Fruit fly (Drosophila melanogaster): ENCODE data around the gene Csl4.

DNA sequence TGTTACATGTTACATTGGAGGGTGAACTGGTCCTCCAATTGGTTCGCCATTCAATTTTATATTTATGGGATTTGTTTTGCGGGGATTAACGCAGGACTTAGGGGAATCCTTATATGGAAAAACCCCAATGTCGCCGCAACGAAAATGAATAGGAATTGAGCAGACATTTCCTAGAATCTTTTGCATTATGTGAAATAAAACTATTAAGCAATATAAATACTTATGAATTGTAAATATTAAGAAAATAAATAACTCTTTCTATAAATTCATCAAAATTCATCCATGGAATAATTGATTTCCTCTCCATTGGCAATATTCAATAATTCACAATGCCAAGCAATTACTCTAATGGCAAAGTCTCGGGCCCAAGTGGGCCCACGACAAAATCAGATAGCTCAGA is 9.7 kb downstream of the Csl4 start, which contains the start of gene Gr32a:
- TF ChIP-seq CG8478 (optimal IDR thresholded peaks at IDR 0.05) (no peak), CTCF (optimal IDR thresholded peaks at IDR 0.05) (no peak)

Measured in S2 (cell line).